Worm (Caenorhabditis elegans) whole organism, midembryonic: ENCODE measurements around the gene T24C12.1.

ENCODE experiments used
- T22C8.4 ChIP-seq: fragments of 200-800 bp; sonication (Bioruptor generic); IDR thresholded peaks from 2 replicates; pipeline ENCODE4 v1.3.6; 2022; ENCODE audit warnings: missing genetic modification characterization, missing compliant biosample characterization
- cog-1 ChIP-seq: sonication (generic microtip); optimal IDR thresholded peaks from 2 replicates; lab custom pipeline; 2016; ENCODE audit warnings: missing genetic modification characterization, missing compliant biosample characterization
- flt-1 ChIP-seq: fragments of 200-800 bp; sonication (Bioruptor generic); IDR thresholded peaks from 2 replicates; pipeline ENCODE4 v1.3.6; 2022; ENCODE audit warnings: missing genetic modification characterization, missing compliant biosample characterization
- klf-2 ChIP-seq: fragments of 200-800 bp; sonication (Bioruptor generic); conservative IDR thresholded peaks from 2 replicates; pipeline ENCODE4 v1.3.6; 2022; ENCODE audit warnings: missing genetic modification reagents, missing genetic modification characterization, missing compliant biosample characterization
- med-1 ChIP-seq: sonication (generic microtip); optimal IDR thresholded peaks from 2 replicates; lab custom pipeline; 2017; ENCODE audit warnings: missing genetic modification characterization, mild to moderate bottlenecking, missing compliant biosample characterization, antibody characterized with exemption, missing genetic modification reagents; ENCODE audit not compliant: insufficient read depth
- ref-1 ChIP-seq: fragments of 200-800 bp; sonication (Bioruptor generic); conservative IDR thresholded peaks from 2 replicates; pipeline ENCODE4 v1.3.6; 2022; ENCODE audit warnings: missing genetic modification reagents, missing genetic modification characterization, missing compliant biosample characterization
- tab-1 ChIP-seq: fragments of 200-800 bp; sonication (Bioruptor generic); IDR thresholded peaks from 2 replicates; pipeline ENCODE4 v1.3.6; 2022; ENCODE audit warnings: missing genetic modification characterization, missing compliant biosample characterization
- ztf-23 ChIP-seq: fragments of 200-800 bp; sonication (Bioruptor generic); IDR thresholded peaks from 2 replicates; pipeline ENCODE4 v1.3.6; 2022; ENCODE audit warnings: missing genetic modification reagents, missing genetic modification characterization, missing compliant biosample characterization
- ztf-29 ChIP-seq: fragments of 200-800 bp; sonication (Bioruptor generic); IDR thresholded peaks from 2 replicates; pipeline ENCODE4 v1.3.6; 2022; ENCODE audit warnings: missing genetic modification reagents, missing genetic modification characterization, missing compliant biosample characterization

T24C12.1 gene

DNA sequence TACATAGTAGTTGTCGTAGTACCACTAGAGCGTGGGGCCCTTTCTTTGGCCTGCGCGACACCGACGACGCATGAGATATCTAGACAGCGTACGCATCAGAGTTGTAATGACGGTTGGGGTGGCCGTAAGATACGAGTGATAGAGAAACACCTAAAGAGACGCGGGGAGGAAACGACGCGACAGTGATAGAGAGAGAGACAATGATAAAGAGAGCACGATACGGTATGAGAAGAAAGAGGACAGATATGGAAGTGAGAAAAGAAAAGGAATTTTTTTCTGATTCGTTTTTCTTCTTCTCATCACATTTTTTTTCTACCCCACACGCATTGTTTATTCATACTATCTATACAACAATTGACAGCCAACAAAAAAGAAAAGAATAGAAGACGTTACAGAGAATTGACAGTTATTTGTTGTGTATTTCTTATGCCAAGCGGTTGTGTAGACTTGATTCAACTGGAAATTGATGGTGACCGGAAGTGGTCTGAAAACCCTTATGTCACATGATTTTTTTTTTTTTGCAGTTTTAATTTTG lies 20.8 kb upstream of the T24C12.1 start:
- TF ChIP-seq tab-1 (GFP tag; lab: Robert Waterston, UW): no peak
- no peak for TF ChIP-seq ztf-29 (GFP tag; lab: Robert Waterston, UW)
- TF ChIP-seq T22C8.4 (GFP tag; lab: Robert Waterston, UW): no peak
- TF ChIP-seq ztf-23 (GFP tag; lab: Robert Waterston, UW): no peak
- TF ChIP-seq klf-2: no peak
- no peak for TF ChIP-seq med-1 (GFP tag; lab: Kevin White, UChicago)

DNA sequence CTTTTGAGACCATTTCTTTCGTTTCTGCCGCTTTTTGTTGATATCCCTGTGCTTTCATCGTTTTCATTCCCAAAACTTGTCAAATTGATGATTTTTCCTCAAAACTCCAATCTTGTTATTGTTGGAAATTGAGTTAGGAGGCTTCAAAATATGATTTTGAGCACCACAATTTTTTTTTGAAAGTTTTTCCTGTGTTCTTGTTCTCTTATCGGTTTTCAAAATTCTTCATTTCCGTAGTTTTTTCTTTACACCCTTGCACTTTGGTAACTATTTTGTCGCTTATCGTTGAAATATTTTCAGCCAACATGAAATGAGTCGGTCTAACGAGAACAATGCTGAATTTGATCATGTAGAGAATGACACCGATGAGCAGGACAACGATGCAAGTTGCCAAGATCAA lies 18.7 kb upstream of the T24C12.1 start, which contains the start of gene F48B9.1:
TSS of gene F48B9.1 (plus strand) at position 301 of the 400 bp plus-strand sequence.
- TF ChIP-seq T22C8.4 (GFP tag; lab: Robert Waterston, UW) (no peak), tab-1 (GFP tag; lab: Robert Waterston, UW) (no peak)

DNA sequence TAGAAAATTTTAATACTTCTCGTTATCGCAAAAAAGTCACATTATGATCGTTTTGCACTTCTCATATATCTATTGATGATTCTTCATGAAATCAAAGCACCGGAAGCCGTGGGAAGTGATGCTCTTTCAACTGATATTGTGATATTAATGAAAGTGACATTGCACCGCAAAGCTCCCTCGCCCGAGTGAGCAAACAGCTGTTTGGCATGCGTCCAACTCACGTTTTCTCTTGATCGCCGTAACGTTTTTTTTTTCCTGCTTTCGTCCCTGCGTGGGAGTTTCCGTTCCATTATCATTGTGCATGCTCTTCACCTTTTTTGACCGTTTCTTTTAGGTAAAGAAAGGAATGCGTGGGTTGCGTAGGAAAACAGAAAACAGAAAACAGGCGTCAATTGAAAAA lies 10.4 kb upstream of the T24C12.1 start:
- TF ChIP-seq T22C8.4 (GFP tag; lab: Robert Waterston, UW) (no peak), ref-1 (GFP tag; lab: Robert Waterston, UW) (no peak), ztf-23 (GFP tag; lab: Robert Waterston, UW) (no peak), cog-1 (tag; lab: Kevin White, UChicago) (no peak), klf-2 (no peak), flt-1 (no peak), tab-1 (GFP tag; lab: Robert Waterston, UW) (no peak), ztf-29 (GFP tag; lab: Robert Waterston, UW) (no peak), med-1 (GFP tag; lab: Kevin White, UChicago) (no peak)

DNA sequence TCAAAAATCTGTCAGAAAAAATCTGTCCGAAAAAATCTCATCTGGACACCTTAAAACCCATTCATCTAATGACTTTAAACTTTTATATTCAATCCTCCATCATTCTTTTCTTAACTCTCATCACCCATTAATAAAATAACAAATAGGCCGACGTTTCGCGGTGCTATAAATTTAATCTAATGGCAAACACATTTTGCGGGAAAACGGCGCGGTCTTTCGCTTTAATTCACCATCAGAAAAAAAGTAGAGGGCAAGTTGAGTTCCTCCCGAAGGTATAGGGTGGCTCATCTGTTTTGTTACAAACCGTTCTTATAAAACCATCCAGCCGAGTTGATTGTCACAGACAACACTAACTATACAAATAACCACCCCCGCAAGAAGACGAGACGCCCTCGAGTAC lies 8.5 kb upstream of the T24C12.1 start:
- TF ChIP-seq cog-1 (tag; lab: Kevin White, UChicago): no peak
- no peak for TF ChIP-seq flt-1
- TF ChIP-seq ref-1 (GFP tag; lab: Robert Waterston, UW): no peak
- TF ChIP-seq med-1 (GFP tag; lab: Kevin White, UChicago): no peak
- TF ChIP-seq T22C8.4 (GFP tag; lab: Robert Waterston, UW): no peak
- no peak for TF ChIP-seq ztf-29 (GFP tag; lab: Robert Waterston, UW)
- TF ChIP-seq tab-1 (GFP tag; lab: Robert Waterston, UW): no peak
- no peak for TF ChIP-seq ztf-23 (GFP tag; lab: Robert Waterston, UW)
- TF ChIP-seq klf-2: no peak

DNA sequence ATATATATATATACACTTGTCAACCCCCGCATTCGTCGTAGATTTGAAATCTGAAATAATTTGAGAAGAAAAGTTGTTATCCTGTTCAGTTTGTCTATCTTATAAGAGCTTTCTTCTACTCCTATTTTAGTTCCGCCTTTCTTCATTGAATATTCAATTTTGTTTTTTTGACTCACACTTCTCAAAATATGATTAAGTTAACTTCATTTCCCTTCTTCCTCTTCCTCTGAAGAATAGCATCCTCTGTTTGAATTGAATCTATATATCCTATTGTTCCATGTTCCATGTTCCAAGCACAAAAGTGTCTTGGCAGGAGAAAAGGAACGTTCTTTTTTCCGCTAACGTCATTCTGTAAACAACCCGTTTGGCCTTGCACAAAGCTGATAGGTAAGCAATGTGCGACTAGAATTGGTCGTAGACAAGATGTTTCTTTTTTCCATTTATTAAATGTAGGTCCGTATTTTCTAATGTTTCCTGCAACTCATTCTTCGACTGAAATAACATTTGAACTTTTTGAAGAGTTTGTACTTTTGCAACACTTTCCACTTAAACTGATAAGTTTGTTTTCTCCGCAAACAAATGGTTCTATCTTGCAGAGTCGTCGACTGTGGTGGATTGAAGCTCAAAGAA lies 7.2 kb upstream of the T24C12.1 start, which contains the start of gene gap-1:
TSS of gene gap-1 (plus strand) at position 580 of the 630 bp plus-strand sequence.
- no peak for TF ChIP-seq klf-2
- TF ChIP-seq ztf-23 (GFP tag; lab: Robert Waterston, UW): no peak
- TF ChIP-seq tab-1 (GFP tag; lab: Robert Waterston, UW): no peak
- no peak for TF ChIP-seq flt-1
- no peak for TF ChIP-seq T22C8.4 (GFP tag; lab: Robert Waterston, UW)
- TF ChIP-seq med-1 (GFP tag; lab: Kevin White, UChicago): no peak
- TF ChIP-seq ref-1 (GFP tag; lab: Robert Waterston, UW): no peak
- no peak for TF ChIP-seq cog-1 (tag; lab: Kevin White, UChicago)
- TF ChIP-seq ztf-29 (GFP tag; lab: Robert Waterston, UW): no peak

DNA sequence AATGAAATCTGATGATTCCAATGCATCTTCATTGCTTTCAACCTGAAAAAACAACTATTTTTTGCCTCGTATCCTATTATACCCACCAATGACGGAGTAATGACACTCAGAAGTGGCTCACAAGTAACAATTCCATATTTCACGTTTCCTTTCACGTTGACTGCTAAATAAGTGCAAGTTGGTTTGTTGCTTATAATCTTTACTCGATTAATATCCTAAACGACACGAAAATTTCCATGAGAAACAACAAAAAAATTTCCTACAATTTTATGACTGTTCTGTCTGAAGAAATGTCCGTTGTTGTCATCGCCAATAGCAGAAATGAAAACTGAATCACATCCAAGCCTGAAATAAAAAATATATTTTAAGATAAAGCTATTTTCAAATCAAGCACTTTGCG lies 1.8 kb upstream of the T24C12.1 start:
- TF ChIP-seq tab-1 (GFP tag; lab: Robert Waterston, UW) (no peak), ztf-23 (GFP tag; lab: Robert Waterston, UW) (no peak), klf-2 (no peak), med-1 (GFP tag; lab: Kevin White, UChicago) (no peak), flt-1 (no peak), ref-1 (GFP tag; lab: Robert Waterston, UW) (no peak), ztf-29 (GFP tag; lab: Robert Waterston, UW) (no peak), cog-1 (tag; lab: Kevin White, UChicago) (no peak), T22C8.4 (GFP tag; lab: Robert Waterston, UW) (no peak)

DNA sequence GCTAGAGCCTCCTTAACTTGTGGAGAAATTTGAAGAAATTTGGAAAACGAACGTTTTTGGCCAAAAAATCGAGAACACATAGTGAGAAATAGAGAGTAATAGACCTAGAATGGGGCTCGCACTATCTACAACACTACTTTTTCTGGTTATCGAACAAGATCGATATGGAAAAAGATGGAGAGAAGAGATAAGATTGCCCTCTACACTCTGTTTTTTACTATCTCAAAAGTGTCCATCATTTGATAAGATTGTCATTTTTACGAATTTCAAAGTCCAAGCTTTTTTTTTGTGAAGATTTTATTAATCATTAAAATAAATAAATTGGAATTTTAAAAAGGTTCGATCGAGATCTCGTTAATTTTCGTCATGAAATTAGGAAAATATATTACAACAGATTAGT lies 4.5 kb downstream of the T24C12.1 start, which contains the start of gene T24C12.3:
TSS of gene T24C12.3 (minus strand) at position 134 of the 400 bp plus-strand sequence.
- TF ChIP-seq ztf-23 (GFP tag; lab: Robert Waterston, UW): no peak
- TF ChIP-seq med-1 (GFP tag; lab: Kevin White, UChicago): no peak
- TF ChIP-seq ref-1 (GFP tag; lab: Robert Waterston, UW): no peak
- TF ChIP-seq tab-1 (GFP tag; lab: Robert Waterston, UW): no peak
- no peak for TF ChIP-seq flt-1
- no peak for TF ChIP-seq klf-2
- no peak for TF ChIP-seq T22C8.4 (GFP tag; lab: Robert Waterston, UW)
- TF ChIP-seq cog-1 (tag; lab: Kevin White, UChicago): no peak
- no peak for TF ChIP-seq ztf-29 (GFP tag; lab: Robert Waterston, UW)

DNA sequence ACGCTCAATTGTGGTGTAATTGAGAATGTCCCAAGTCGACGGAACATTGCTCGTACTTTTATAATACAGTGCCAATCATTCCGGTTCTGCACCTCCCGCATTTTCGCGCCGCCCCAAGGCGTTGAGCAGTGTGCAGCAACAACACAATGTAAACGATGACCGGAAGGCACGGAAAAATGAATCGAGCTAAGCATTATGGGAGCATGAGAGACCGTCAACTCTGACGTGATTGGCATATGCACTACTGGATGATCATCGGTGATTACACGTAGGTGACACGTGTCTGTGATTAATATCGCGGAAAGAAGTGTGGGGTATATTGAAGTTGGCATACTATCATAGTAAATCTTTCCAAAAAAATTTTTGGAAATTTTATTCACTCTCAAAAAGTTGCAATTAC lies 5.7 kb downstream of the T24C12.1 start, which contains the start of gene T24C12.4:
TSS of gene T24C12.4 (minus strand) at position 101 of the 400 bp plus-strand sequence.
- TF ChIP-seq klf-2 (no peak), tab-1 (GFP tag; lab: Robert Waterston, UW) (no peak), cog-1 (tag; lab: Kevin White, UChicago) (no peak), flt-1 (no peak), ztf-29 (GFP tag; lab: Robert Waterston, UW) (no peak), med-1 (GFP tag; lab: Kevin White, UChicago) (no peak), ztf-23 (GFP tag; lab: Robert Waterston, UW) (no peak), ref-1 (GFP tag; lab: Robert Waterston, UW) (no peak), T22C8.4 (GFP tag; lab: Robert Waterston, UW) (no peak)

DNA sequence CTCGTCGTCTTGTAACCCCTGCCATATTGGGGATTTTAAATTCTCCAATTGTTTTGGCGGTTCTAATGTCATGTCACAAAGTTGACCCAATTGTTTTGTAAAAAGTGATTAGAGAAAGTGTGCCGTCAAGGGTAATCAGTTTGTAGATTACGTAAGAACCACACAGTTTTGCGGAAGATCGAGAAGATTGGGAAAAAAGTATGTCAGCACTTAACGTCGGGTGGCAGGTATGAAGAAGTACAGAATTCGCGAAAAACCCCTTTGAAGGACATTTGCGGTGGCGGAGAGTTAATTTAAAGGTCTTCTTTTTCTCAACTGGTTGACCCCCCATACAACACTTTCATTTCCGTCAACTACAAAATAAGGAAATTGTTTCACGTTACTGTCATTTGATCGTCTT lies 9.2 kb downstream of the T24C12.1 start:
- TF ChIP-seq ztf-23 (GFP tag; lab: Robert Waterston, UW) (no peak), cog-1 (tag; lab: Kevin White, UChicago) (no peak)
